Fruit fly (Drosophila melanogaster) whole organism, embryonic: ENCODE measurements around the gene CG43402.

Experiments
- Awh ChIP-seq: fragments of 200-800 bp; sonication (Bioruptor generic); IDR thresholded peaks from 2 replicates; pipeline ENCODE4, ENCODE4 v1.3.6; 2022; ENCODE audit warnings: missing biosample characterization, missing genetic modification characterization
- CG1024 ChIP-seq: fragments of 200-800 bp; sonication (Bioruptor generic); IDR thresholded peaks from 2 replicates; pipeline ENCODE4 v1.3.6; 2022; ENCODE audit warnings: missing biosample characterization, missing genetic modification characterization
- CG10267 ChIP-seq: fragments of 200-800 bp; sonication (Bioruptor generic); optimal IDR thresholded peaks from 2 replicates; lab custom pipeline; 2018; ENCODE audit warnings: missing biosample characterization, mild to moderate bottlenecking, missing genetic modification characterization, moderate library complexity
- CG11504 ChIP-seq: fragments of 200-800 bp; sonication (Bioruptor generic); optimal IDR thresholded peaks from 3 replicates; lab custom pipeline; 2019; ENCODE audit warnings: missing biosample characterization, mild to moderate bottlenecking, missing genetic modification characterization, moderate library complexity
- CG11695 ChIP-seq: fragments of 200-800 bp; sonication (Bioruptor generic); IDR thresholded peaks from 3 replicates; pipeline ENCODE4 v1.3.6; 2022; ENCODE audit warnings: missing biosample characterization, missing genetic modification characterization
- CG12155 ChIP-seq: fragments of 200-800 bp; sonication (Bioruptor generic); optimal IDR thresholded peaks from 3 replicates; lab custom pipeline; 2016; ENCODE audit warnings: missing biosample characterization, missing genetic modification characterization
- CG12299 ChIP-seq: fragments of 200-800 bp; sonication (Bioruptor generic); optimal IDR thresholded peaks from 2 replicates; lab custom pipeline; 2018; ENCODE audit warnings: missing biosample characterization, mild to moderate bottlenecking, missing genetic modification characterization
- CG12659 ChIP-seq: fragments of 200-800 bp; sonication (Bioruptor generic); optimal IDR thresholded peaks from 3 replicates; lab custom pipeline; 2017; ENCODE audit warnings: mild to moderate bottlenecking, missing biosample characterization, missing genetic modification reagents, missing genetic modification characterization
- CG13123 ChIP-seq: fragments of 200-800 bp; sonication (Bioruptor generic); optimal IDR thresholded peaks from 2 replicates; lab custom pipeline; 2016; ENCODE audit warnings: missing biosample characterization, missing genetic modification characterization
- CG14050 ChIP-seq: fragments of 200-800 bp; sonication (Bioruptor generic); IDR thresholded peaks from 3 replicates; pipeline ENCODE4 v1.3.6; 2022; ENCODE audit warnings: missing biosample characterization, missing genetic modification characterization
- CG1602 ChIP-seq: fragments of 200-800 bp; sonication (Bioruptor generic); optimal IDR thresholded peaks from 3 replicates; lab custom pipeline; 2016; ENCODE audit warnings: missing biosample characterization, missing genetic modification characterization
- CG1647 ChIP-seq: fragments of 200-800 bp; sonication (Bioruptor generic); optimal IDR thresholded peaks from 3 replicates; lab custom pipeline; 2016; ENCODE audit warnings: missing biosample characterization, missing genetic modification characterization
- CG16815 ChIP-seq: fragments of 200-800 bp; sonication (Bioruptor generic); optimal IDR thresholded peaks from 3 replicates; lab custom pipeline; 2017; ENCODE audit warnings: missing biosample characterization, mild to moderate bottlenecking, missing genetic modification characterization
- CG17186 ChIP-seq: fragments of 200-800 bp; sonication (Bioruptor generic); optimal IDR thresholded peaks from 3 replicates; lab custom pipeline; 2017; ENCODE audit warnings: missing biosample characterization, missing genetic modification reagents, missing genetic modification characterization
- CG2129 ChIP-seq: fragments of 200-800 bp; sonication (Bioruptor generic); IDR thresholded peaks from 2 replicates; pipeline ENCODE4 v1.3.6; 2022; ENCODE audit warnings: missing biosample characterization, missing genetic modification characterization; ENCODE audit not compliant: partially characterized antibody
- CG2875 ChIP-seq: fragments of 200-800 bp; sonication (Bioruptor generic); optimal IDR thresholded peaks from 2 replicates; lab custom pipeline; 2017; ENCODE audit warnings: missing biosample characterization, mild to moderate bottlenecking, missing genetic modification characterization, missing genetic modification reagents
- CG3065 ChIP-seq: fragments of 200-800 bp; sonication (Bioruptor generic); optimal IDR thresholded peaks from 2 replicates; lab custom pipeline; 2016; ENCODE audit warnings: missing biosample characterization, missing genetic modification characterization
- CG31441 ChIP-seq: fragments of 200-800 bp; sonication (Bioruptor generic); IDR thresholded peaks from 2 replicates; pipeline ENCODE4 v1.3.6; 2022; ENCODE audit warnings: missing biosample characterization, missing genetic modification characterization
- CG34376 ChIP-seq: fragments of 200-800 bp; sonication (Bioruptor generic); optimal IDR thresholded peaks from 2 replicates; lab custom pipeline; 2018; ENCODE audit warnings: missing biosample characterization, mild to moderate bottlenecking, missing genetic modification characterization
- CG3847 ChIP-seq: fragments of 200-800 bp; sonication (Bioruptor generic); IDR thresholded peaks from 2 replicates; pipeline ENCODE4 v1.3.6; 2022; ENCODE audit warnings: missing biosample characterization, missing genetic modification characterization
- CG7786 ChIP-seq: fragments of 200-800 bp; sonication (Bioruptor generic); optimal IDR thresholded peaks from 2 replicates; lab custom pipeline; 2016; ENCODE audit warnings: missing biosample characterization, missing genetic modification characterization
- CG7987 ChIP-seq: fragments of 200-800 bp; sonication (Bioruptor generic); optimal IDR thresholded peaks from 2 replicates; lab custom pipeline; 2018; ENCODE audit warnings: missing biosample characterization, mild to moderate bottlenecking, missing genetic modification characterization, moderate library complexity
- CoRest ChIP-seq: fragments of 200-800 bp; sonication (Bioruptor generic); optimal IDR thresholded peaks from 3 replicates; lab custom pipeline; 2018; ENCODE audit warnings: missing biosample characterization, mild to moderate bottlenecking, missing genetic modification characterization, moderate library complexity
- CrebB ChIP-seq: fragments of 200-800 bp; sonication (Bioruptor generic); optimal IDR thresholded peaks from 3 replicates; lab custom pipeline; 2018; ENCODE audit warnings: missing biosample characterization, mild to moderate bottlenecking, missing genetic modification characterization
- Dek ChIP-seq: fragments of 200-800 bp; sonication (Bioruptor generic); optimal IDR thresholded peaks from 3 replicates; lab custom pipeline; 2019; ENCODE audit warnings: missing biosample characterization, mild to moderate bottlenecking, missing genetic modification characterization, moderate library complexity
- Dfd ChIP-seq, 2 experiments: fragments of >200 bp; optimal IDR thresholded peaks; 2 replicates each; lab custom pipeline; 2017; ENCODE audit warnings: missing biosample characterization in 2 of 2, missing genetic modification characterization in 2 of 2
- Drgx ChIP-seq: fragments of 200-800 bp; sonication (Bioruptor generic); IDR thresholded peaks from 2 replicates; pipeline ENCODE4 v1.3.6; 2022; ENCODE audit warnings: missing biosample characterization, missing genetic modification characterization
- H15 ChIP-seq: fragments of 200-800 bp; sonication (Bioruptor generic); IDR thresholded peaks from 3 replicates; pipeline ENCODE4 v1.3.6; 2022; ENCODE audit warnings: missing biosample characterization, missing genetic modification characterization
- HLH3B ChIP-seq: fragments of 200-800 bp; sonication (Bioruptor generic); IDR thresholded peaks from 2 replicates; pipeline ENCODE4 v1.3.6; 2022; ENCODE audit warnings: missing biosample characterization, missing genetic modification characterization
- Hey ChIP-seq: fragments of 200-800 bp; sonication (Bioruptor generic); optimal IDR thresholded peaks from 3 replicates; lab custom pipeline; 2018; ENCODE audit warnings: missing biosample characterization, mild to moderate bottlenecking, missing genetic modification characterization
- MESR4 ChIP-seq: fragments of 200-800 bp; sonication (Bioruptor generic); optimal IDR thresholded peaks from 2 replicates; lab custom pipeline; 2018; ENCODE audit warnings: missing biosample characterization, mild to moderate bottlenecking, missing genetic modification characterization, moderate library complexity
- Myb ChIP-seq: fragments of 200-800 bp; sonication (Bioruptor generic); optimal IDR thresholded peaks from 2 replicates; lab custom pipeline; 2016; ENCODE audit warnings: missing biosample characterization, missing genetic modification characterization
- Nf-YB ChIP-seq: fragments of 200-800 bp; sonication (Bioruptor generic); optimal IDR thresholded peaks from 3 replicates; lab custom pipeline; 2019; ENCODE audit warnings: missing biosample characterization, mild to moderate bottlenecking, missing genetic modification characterization, moderate library complexity
- Poxn ChIP-seq: fragments of 200-800 bp; sonication (Bioruptor generic); IDR thresholded peaks from 2 replicates; pipeline ENCODE4 v1.3.6; 2022; ENCODE audit warnings: missing biosample characterization, missing genetic modification characterization
- Sox102F ChIP-seq: fragments of 200-800 bp; sonication (Bioruptor generic); optimal IDR thresholded peaks from 2 replicates; lab custom pipeline; 2018; ENCODE audit warnings: missing biosample characterization, mild to moderate bottlenecking, missing genetic modification characterization, moderate library complexity
- ash1 ChIP-seq: fragments of 200-800 bp; sonication (Bioruptor generic); optimal IDR thresholded peaks from 2 replicates; lab custom pipeline; 2018; ENCODE audit warnings: missing biosample characterization, mild to moderate bottlenecking, missing genetic modification characterization
- bcd ChIP-seq: fragments of 200-800 bp; sonication (Bioruptor generic); optimal IDR thresholded peaks from 2 replicates; lab custom pipeline; 2017; ENCODE audit warnings: missing biosample characterization, mild to moderate bottlenecking, missing genetic modification characterization
- chinmo ChIP-seq: fragments of 200-800 bp; sonication (Bioruptor generic); IDR thresholded peaks from 4 replicates; pipeline ENCODE4 v1.3.6; 2022; ENCODE audit warnings: missing biosample characterization, missing genetic modification characterization; ENCODE audit not compliant: partially characterized antibody
- dimm ChIP-seq: fragments of 200-800 bp; sonication (Bioruptor generic); IDR thresholded peaks from 2 replicates; pipeline ENCODE4 v1.3.6; 2022; ENCODE audit warnings: missing biosample characterization, missing genetic modification characterization
- dm ChIP-seq: fragments of 200-800 bp; sonication (Bioruptor generic); optimal IDR thresholded peaks from 3 replicates; lab custom pipeline; 2016; ENCODE audit warnings: missing biosample characterization, missing genetic modification characterization
- eve ChIP-seq, 2 experiments: fragments of >200 bp; optimal IDR thresholded peaks; 2 replicates each; lab custom pipeline; 2017; ENCODE audit warnings: missing biosample characterization in 2 of 2, missing genetic modification characterization in 2 of 2
- h ChIP-seq: fragments of >200 bp; optimal IDR thresholded peaks from 2 replicates; lab custom pipeline; 2017
- hb ChIP-seq: fragments of 200-800 bp; sonication (Bioruptor generic); IDR thresholded peaks from 3 replicates; pipeline ENCODE4 v1.3.6; 2022; ENCODE audit warnings: missing biosample characterization, missing genetic modification characterization; ENCODE audit not compliant: partially characterized antibody
- kay ChIP-seq: fragments of 200-800 bp; sonication (Bioruptor generic); optimal IDR thresholded peaks from 2 replicates; lab custom pipeline; 2016; ENCODE audit warnings: missing biosample characterization, missing genetic modification characterization
- nom ChIP-seq: fragments of 200-800 bp; sonication (Bioruptor generic); optimal IDR thresholded peaks from 2 replicates; lab custom pipeline; 2017; ENCODE audit warnings: missing biosample characterization, missing genetic modification characterization, mild to moderate bottlenecking, moderate library complexity, missing genetic modification reagents
- onecut ChIP-seq: fragments of 200-800 bp; sonication (Bioruptor generic); IDR thresholded peaks from 2 replicates; pipeline ENCODE4 v1.3.6; 2022; ENCODE audit warnings: missing biosample characterization, missing genetic modification characterization
- pnt ChIP-seq: fragments of 200-800 bp; sonication (Bioruptor generic); optimal IDR thresholded peaks from 3 replicates; lab custom pipeline; 2016; ENCODE audit warnings: missing biosample characterization, missing genetic modification characterization
- pzg ChIP-seq: fragments of 200-800 bp; sonication (Bioruptor generic); optimal IDR thresholded peaks from 3 replicates; lab custom pipeline; 2018; ENCODE audit warnings: missing biosample characterization, mild to moderate bottlenecking, missing genetic modification characterization, moderate library complexity
- sna ChIP-seq: fragments of 200-800 bp; sonication (Bioruptor generic); IDR thresholded peaks from 2 replicates; pipeline ENCODE4 v1.3.6; 2022; ENCODE audit warnings: missing biosample characterization, missing genetic modification characterization; ENCODE audit not compliant: partially characterized antibody
- sr ChIP-seq: fragments of 200-800 bp; sonication (Bioruptor generic); IDR thresholded peaks from 3 replicates; pipeline ENCODE4 v1.3.6; 2022; ENCODE audit warnings: missing biosample characterization, missing genetic modification characterization
- sug ChIP-seq: fragments of 200-800 bp; optimal IDR thresholded peaks from 2 replicates; lab custom pipeline; 2019; ENCODE audit warnings: missing biosample characterization, mild to moderate bottlenecking, missing genetic modification characterization, moderate library complexity

CG43402 gene

DNA sequence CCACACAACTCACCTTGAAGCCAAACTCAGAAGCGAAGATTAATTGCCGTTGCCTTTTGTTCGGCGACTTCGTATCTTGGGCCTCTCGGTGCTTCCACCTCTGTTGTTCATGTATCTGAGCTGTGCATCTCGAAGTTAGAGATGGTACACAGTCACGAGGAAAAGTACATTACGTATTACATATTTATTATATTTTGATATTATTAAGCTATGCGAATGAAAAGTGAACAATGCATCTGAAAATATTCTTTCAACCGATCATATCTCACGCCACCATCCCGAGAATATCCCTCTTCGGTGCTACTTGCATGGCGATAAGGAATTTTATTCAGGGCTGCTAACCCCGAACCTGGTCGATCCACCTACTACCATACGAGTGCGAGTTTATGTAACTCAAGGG lies 2.6 kb downstream of the CG43402 start (continued):
- TF ChIP-seq Myb (GFP tag; lab: Kevin White, UChicago), result no peak
- no peak for TF ChIP-seq CG3065 (GFP tag; lab: Kevin White, UChicago)
- TF ChIP-seq H15 (GFP tag; lab: Robert Waterston, UW), result no peak
- no peak for TF ChIP-seq CG12299 (tag; lab: Kevin White, UChicago)
- TF ChIP-seq dm (GFP tag; lab: Kevin White, UChicago), result no peak
- TF ChIP-seq MESR4 (GFP tag; lab: Kevin White, UChicago), result no peak
- no peak for TF ChIP-seq CG17186 (GFP tag; lab: Kevin White, UChicago)
- peak; percentile 76 for TF ChIP-seq nom (GFP tag; lab: Kevin White, UChicago)
- peak; percentile 49 for TF ChIP-seq CG11504 (tag; lab: Kevin White, UChicago)
- 0 out of 2 replicates have a peak, but pooled peaks have one; percentile 7 for TF ChIP-seq CG1024 (GFP tag; lab: Robert Waterston, UW)
- TF ChIP-seq CG7987 (GFP tag; lab: Kevin White, UChicago), result no peak
- no peak for TF ChIP-seq Dfd (GFP tag; optimal IDR thresholded peaks at IDR 0.05; lab: Kevin White, UChicago)
- no peak for TF ChIP-seq CG12659 (GFP tag; lab: Kevin White, UChicago)
- TF ChIP-seq CG31441, result peak; percentile 57; the same call in 1 of the 2 replicates
- no peak for TF ChIP-seq sug
- TF ChIP-seq hb (GFP tag; lab: Robert Waterston, UW), result no peak
- no peak for TF ChIP-seq CrebB (tag; lab: Kevin White, UChicago)
- TF ChIP-seq sna, result peak; percentile 24; the same call in 1 of the 2 replicates
- no peak for TF ChIP-seq bcd (GFP tag; lab: Kevin White, UChicago)
- TF ChIP-seq CG11695 (GFP tag; lab: Robert Waterston, UW), result no peak
- TF ChIP-seq Hey (tag; lab: Kevin White, UChicago), result no peak
- TF ChIP-seq Dek, result no peak
- TF ChIP-seq pzg (GFP tag; lab: Kevin White, UChicago), result no peak
- no peak for TF ChIP-seq CG34376 (GFP tag; lab: Kevin White, UChicago)
- no peak for TF ChIP-seq kay (GFP tag; lab: Kevin White, UChicago)
- TF ChIP-seq ash1 (GFP tag; lab: Kevin White, UChicago), result no peak
- no peak for TF ChIP-seq h (lab: Kevin White, UChicago)
- no peak for TF ChIP-seq Drgx (GFP tag; lab: Robert Waterston, UW)
- TF ChIP-seq pnt (GFP tag; lab: Kevin White, UChicago), result no peak
- TF ChIP-seq CG1602 (GFP tag; lab: Kevin White, UChicago), result peak; percentile 2
- TF ChIP-seq chinmo, result no peak
- TF ChIP-seq eve (GFP tag; optimal IDR thresholded peaks at IDR 0.05; lab: Kevin White, UChicago), result peak in 1 of 2 experiments; percentile 65
- TF ChIP-seq Sox102F (GFP tag; lab: Kevin White, UChicago), result peak; percentile 35
- no peak for TF ChIP-seq CG12155
- peak; percentile 16; the same call in 1 of the 3 replicates for TF ChIP-seq CG14050
- peak; percentile 32 for TF ChIP-seq CG2875 (GFP tag; lab: Kevin White, UChicago)
- no peak for TF ChIP-seq Awh (GFP tag; lab: Robert Waterston, UW)
- TF ChIP-seq dimm (GFP tag; lab: Robert Waterston, UW), result no peak
- TF ChIP-seq CG7786 (GFP tag; lab: Kevin White, UChicago), result no peak
- no peak for TF ChIP-seq CG13123
- TF ChIP-seq HLH3B (GFP tag; lab: Robert Waterston, UW), result peak; percentile 41; the same call in 1 of the 2 replicates
- no peak for TF ChIP-seq sr
- no peak for TF ChIP-seq CG3847 (GFP tag; lab: Robert Waterston, UW)
- peak; percentile 26 for TF ChIP-seq CoRest (tag; lab: Kevin White, UChicago)
- TF ChIP-seq CG2129 (GFP tag; lab: Robert Waterston, UW), result peak; percentile 14; the same call in 1 of the 2 replicates
- no peak for TF ChIP-seq CG16815 (GFP tag; lab: Kevin White, UChicago)
- TF ChIP-seq CG10267 (tag; lab: Kevin White, UChicago), result peak; percentile 39
- no peak for TF ChIP-seq CG1647 (GFP tag; lab: Kevin White, UChicago)
- no peak for TF ChIP-seq Poxn (GFP tag; lab: Robert Waterston, UW)
- 0 out of 2 replicates have a peak, but pooled peaks have one; percentile 9 for TF ChIP-seq onecut (GFP tag; lab: Robert Waterston, UW)
- TF ChIP-seq Nf-YB (GFP tag; lab: Kevin White, UChicago), result no peak
